Fruit fly (Drosophila melanogaster): ENCODE results near the gene ATPsynbetaL.

ATPsynbetaL gene

dm6 chr3L:16060806-16061600, 36.6 kb upstream of the ATPsynbetaL start (continued):
- no peak for TF ChIP-seq CG4328 (GFP tag; optimal IDR thresholded peaks at IDR 0.05)
- no peak for TF ChIP-seq CG14667 (GFP tag; IDR thresholded peaks at IDR 0.05)
- no peak for TF ChIP-seq CG8478 (optimal IDR thresholded peaks at IDR 0.05)
- TF ChIP-seq CG34376 (GFP tag; optimal IDR thresholded peaks at IDR 0.05), result no peak
- TF ChIP-seq Blimp-1 (GFP tag; optimal IDR thresholded peaks at IDR 0.05), result peak; percentile 64
- no peak for TF ChIP-seq h (optimal IDR thresholded peaks at IDR 0.05)
- TF ChIP-seq maf-S (GFP tag; optimal IDR thresholded peaks at IDR 0.05), result no peak
- no peak for TF ChIP-seq Dek (tag; optimal IDR thresholded peaks at IDR 0.05)
- TF ChIP-seq da (GFP tag; optimal IDR thresholded peaks at IDR 0.05), result no peak
- no peak for TF ChIP-seq oc (tag; optimal IDR thresholded peaks at IDR 0.05)
- no peak for TF ChIP-seq Lhr (GFP tag; optimal IDR thresholded peaks at IDR 0.05)
- TF ChIP-seq CG9876 (GFP tag; optimal IDR thresholded peaks at IDR 0.05), result no peak
- peak; percentile 13 for TF ChIP-seq caup (GFP tag; optimal IDR thresholded peaks at IDR 0.05; ENCODE audit: severe bottlenecking)
- no peak for TF ChIP-seq abd-A (tag; optimal IDR thresholded peaks at IDR 0.05)
- TF ChIP-seq tx (GFP tag; optimal IDR thresholded peaks at IDR 0.05), result no peak
- peak; percentile 56 for TF ChIP-seq CG13424 (tag; optimal IDR thresholded peaks at IDR 0.05)
- TF ChIP-seq CG2889 (GFP tag; IDR thresholded peaks at IDR 0.05), result no peak
- TF ChIP-seq CG15601 (tag; optimal IDR thresholded peaks at IDR 0.05), result no peak
- TF ChIP-seq gsb (GFP tag; IDR thresholded peaks at IDR 0.05), result 0 out of 2 replicates have a peak, but pooled peaks have one; percentile 24
- TF ChIP-seq CG11560 (tag; IDR thresholded peaks at IDR 0.05), result no peak
- no peak for TF ChIP-seq CG9797 (GFP tag; optimal IDR thresholded peaks at IDR 0.05)
- TF ChIP-seq usp (GFP tag; optimal IDR thresholded peaks at IDR 0.05), result no peak
- no peak for TF ChIP-seq mirr (GFP tag; optimal IDR thresholded peaks at IDR 0.05)
- TF ChIP-seq BEAF-32 (GFP tag; optimal IDR thresholded peaks at IDR 0.05), result no peak
- TF ChIP-seq odd (GFP tag; optimal IDR thresholded peaks at IDR 0.05), result peak; percentile 54
- peak; percentile 26 for TF ChIP-seq Fer1 (GFP tag; optimal IDR thresholded peaks at IDR 0.05)
- TF ChIP-seq cg (GFP tag; optimal IDR thresholded peaks at IDR 0.05), result no peak
- no peak for TF ChIP-seq gcm (GFP tag; optimal IDR thresholded peaks at IDR 0.05)
- TF ChIP-seq kay (GFP tag; optimal IDR thresholded peaks at IDR 0.05), result peak; percentile 46
- no peak for TF ChIP-seq CG11398 (GFP tag; optimal IDR thresholded peaks at IDR 0.05)
- peak; percentile 49 for TF ChIP-seq org-1 (GFP tag; optimal IDR thresholded peaks at IDR 0.05)
- no peak for TF ChIP-seq chn (GFP tag; optimal IDR thresholded peaks at IDR 0.05)
- no peak for TF ChIP-seq Six4 (GFP tag; optimal IDR thresholded peaks at IDR 0.05)
- peak; percentile 16 for TF ChIP-seq pnt (GFP tag; optimal IDR thresholded peaks at IDR 0.05)
- TF ChIP-seq kah (GFP tag; optimal IDR thresholded peaks at IDR 0.05), result no peak
- no peak for TF ChIP-seq lbe (GFP tag; optimal IDR thresholded peaks at IDR 0.05)
- TF ChIP-seq CG18619 (GFP tag; optimal IDR thresholded peaks at IDR 0.05), result peak; percentile 59
- TF ChIP-seq CG6791 (GFP tag; IDR thresholded peaks at IDR 0.05; ENCODE audit: partially characterized antibody), result no peak
- TF ChIP-seq run (tag; optimal IDR thresholded peaks at IDR 0.05), result no peak
- TF ChIP-seq CG13894 (tag; optimal IDR thresholded peaks at IDR 0.05), result no peak
- no peak for TF ChIP-seq zen (tag; optimal IDR thresholded peaks at IDR 0.05)
- TF ChIP-seq CG32767 (GFP tag; IDR thresholded peaks at IDR 0.05), result no peak
- TF ChIP-seq bsh (GFP tag; optimal IDR thresholded peaks at IDR 0.05), result peak in 1 of 2 experiments; percentile 51
- no peak for TF ChIP-seq hth (optimal IDR thresholded peaks at IDR 0.05)
- TF ChIP-seq exex (tag; optimal IDR thresholded peaks at IDR 0.05), result no peak
- no peak for TF ChIP-seq CoRest (tag; optimal IDR thresholded peaks at IDR 0.05)
- TF ChIP-seq Doc3 (GFP tag; IDR thresholded peaks at IDR 0.05; ENCODE audit: partially characterized antibody), result no peak
- TF ChIP-seq nerfin-2 (GFP tag; IDR thresholded peaks at IDR 0.05; ENCODE audit: partially characterized antibody), result no peak
- TF ChIP-seq Xrp1 (GFP tag; IDR thresholded peaks at IDR 0.05), result no peak; the same call in 1 of the 2 replicates
- TF ChIP-seq CG16863 (GFP tag; optimal IDR thresholded peaks at IDR 0.05), result no peak

Data from whole organism, embryonic.